Worm (Caenorhabditis elegans) whole organism, L1 larva: ENCODE measurements around the gene F44E2.10.

Experiments used
- C04F5.9 ChIP-seq: sonication (generic microtip); optimal IDR thresholded peaks from 2 replicates; lab custom pipeline; 2016; ENCODE audit warnings: missing genetic modification characterization, missing compliant biosample characterization
- C16A3.4 ChIP-seq: fragments of 150-350 bp; optimal IDR thresholded peaks from 2 replicates; lab custom pipeline; 2014; ENCODE audit warnings: missing biosample characterization, missing genetic modification characterization
- F16B12.6 ChIP-seq: fragments of 150-350 bp; optimal IDR thresholded peaks from 2 replicates; lab custom pipeline; 2014; ENCODE audit warnings: missing biosample characterization, missing genetic modification characterization
- aha-1 ChIP-seq: fragments of 150-350 bp; optimal IDR thresholded peaks from 2 replicates; lab custom pipeline; 2014; ENCODE audit warnings: missing biosample characterization, missing genetic modification characterization
- aly-2 ChIP-seq: fragments of 150-350 bp; optimal IDR thresholded peaks from 2 replicates; lab custom pipeline; 2014; ENCODE audit warnings: missing biosample characterization, missing genetic modification characterization
- ama-1 ChIP-seq: fragments of 150-350 bp; optimal IDR thresholded peaks from 2 replicates; lab custom pipeline; 2014
- ceh-63 ChIP-seq: fragments of 200-800 bp; sonication (Bioruptor generic); optimal IDR thresholded peaks from 2 replicates; lab custom pipeline; 2018; ENCODE audit warnings: mild to moderate bottlenecking, missing genetic modification characterization, missing compliant biosample characterization
- ceh-88 ChIP-seq: fragments of 200-800 bp; sonication (Bioruptor generic); IDR thresholded peaks from 2 replicates; pipeline ENCODE4 v1.3.6; 2022; ENCODE audit warnings: missing genetic modification characterization, missing compliant biosample characterization
- dpl-1 ChIP-seq, 3 experiments: fragments of 150-350 bp in 2 of 3; sonication (generic microtip) in 1 of 3; optimal IDR thresholded peaks; 2 replicates each; lab custom pipeline; 2014 to 2017; ENCODE audit warnings: missing biosample characterization in 3 of 3, missing genetic modification characterization in 3 of 3, missing genetic modification reagents in 3 of 3
- dsc-1 ChIP-seq: sonication (generic microtip); optimal IDR thresholded peaks from 2 replicates; lab custom pipeline; 2016; ENCODE audit warnings: mild to moderate bottlenecking, missing genetic modification characterization, missing compliant biosample characterization
- efl-1 ChIP-seq, 4 experiments: fragments of 150-350 bp; optimal IDR thresholded peaks in 3 of 4; peaks in 1 of 4; 1 replicate in 1 of 4; 2 replicates in 3 of 4; lab custom pipeline; 2014; ENCODE audit warnings: missing biosample characterization in 2 of 4, missing genetic modification characterization in 2 of 4, missing genetic modification reagents in 2 of 4
- efl-3 ChIP-seq: fragments of 200-800 bp; sonication (Bioruptor generic); optimal IDR thresholded peaks from 2 replicates; lab custom pipeline; 2018; ENCODE audit warnings: mild to moderate bottlenecking, missing genetic modification characterization, missing compliant biosample characterization
- elt-2 ChIP-seq: sonication (generic microtip); optimal IDR thresholded peaks from 2 replicates; lab custom pipeline; 2016; ENCODE audit warnings: missing genetic modification characterization, mild to moderate bottlenecking, inconsistent platforms, missing compliant biosample characterization, missing genetic modification reagents
- elt-3 ChIP-seq, 6 experiments: fragments of 150-350 bp in 1 of 6; sonication (generic microtip); optimal IDR thresholded peaks; 2 replicates each; lab custom pipeline; 2017 to 2018; ENCODE audit warnings: missing biosample characterization in 6 of 6, missing genetic modification characterization in 6 of 6, inconsistent platforms in 1 of 6
- ets-5 ChIP-seq: fragments of 200-800 bp; sonication (Bioruptor generic); IDR thresholded peaks from 2 replicates; pipeline ENCODE4 v1.3.6; 2022; ENCODE audit warnings: missing genetic modification characterization, missing compliant biosample characterization
- fkh-4 ChIP-seq: sonication (generic microtip); optimal IDR thresholded peaks from 2 replicates; lab custom pipeline; 2016; ENCODE audit warnings: missing compliant biosample characterization, missing genetic modification characterization, borderline replicate concordance
- fkh-8 ChIP-seq: sonication (generic microtip); optimal IDR thresholded peaks from 2 replicates; lab custom pipeline; 2016; ENCODE audit warnings: mild to moderate bottlenecking, missing genetic modification characterization, missing compliant biosample characterization
- fos-1 ChIP-seq: fragments of 150-350 bp; optimal IDR thresholded peaks from 2 replicates; lab custom pipeline; 2014; ENCODE audit warnings: missing biosample characterization, missing genetic modification characterization
- grh-1 ChIP-seq: fragments of 200-800 bp; sonication (Bioruptor generic); IDR thresholded peaks from 2 replicates; pipeline ENCODE4 v1.3.6; 2022; ENCODE audit warnings: missing genetic modification reagents, missing genetic modification characterization, missing compliant biosample characterization
- hpl-2 ChIP-seq: fragments of 150-350 bp; optimal IDR thresholded peaks from 2 replicates; lab custom pipeline; 2014; ENCODE audit warnings: missing biosample characterization, missing genetic modification reagents, missing genetic modification characterization
- jun-1 ChIP-seq: fragments of 150-350 bp; optimal IDR thresholded peaks from 2 replicates; lab custom pipeline; 2014; ENCODE audit warnings: missing biosample characterization, missing genetic modification reagents, missing genetic modification characterization
- lin-13 ChIP-seq: fragments of 150-350 bp; optimal IDR thresholded peaks from 2 replicates; lab custom pipeline; 2014; ENCODE audit warnings: missing biosample characterization, missing genetic modification reagents, missing genetic modification characterization
- lin-14 ChIP-seq: fragments of 200-800 bp; sonication (Bioruptor generic); optimal IDR thresholded peaks from 2 replicates; lab custom pipeline; 2018; ENCODE audit warnings: mild to moderate bottlenecking, missing genetic modification characterization, moderate library complexity, missing compliant biosample characterization
- lin-15B ChIP-seq: fragments of 150-350 bp; sonication (generic microtip); optimal IDR thresholded peaks from 3 replicates; lab custom pipeline; 2014; ENCODE audit warnings: missing biosample characterization, missing genetic modification characterization
- mab-9 ChIP-seq: fragments of 200-800 bp; sonication (Bioruptor generic); IDR thresholded peaks from 2 replicates; pipeline ENCODE4 v1.3.6; 2022; ENCODE audit warnings: missing genetic modification reagents, missing genetic modification characterization, missing compliant biosample characterization
- mef-2 ChIP-seq: fragments of 150-350 bp; optimal IDR thresholded peaks from 2 replicates; lab custom pipeline; 2014; ENCODE audit warnings: missing biosample characterization, missing genetic modification characterization
- mep-1 ChIP-seq: fragments of 150-350 bp; optimal IDR thresholded peaks from 2 replicates; lab custom pipeline; 2014; ENCODE audit warnings: missing biosample characterization, missing genetic modification characterization
- nhr-11 ChIP-seq: fragments of 150-350 bp; optimal IDR thresholded peaks from 2 replicates; lab custom pipeline; 2014; ENCODE audit warnings: missing biosample characterization, missing genetic modification characterization
- nhr-20 ChIP-seq: sonication (generic microtip); optimal IDR thresholded peaks from 2 replicates; lab custom pipeline; 2016; ENCODE audit warnings: mild to moderate bottlenecking, missing genetic modification characterization, missing compliant biosample characterization
- nhr-237 ChIP-seq: fragments of 150-350 bp; optimal IDR thresholded peaks from 2 replicates; lab custom pipeline; 2014; ENCODE audit warnings: missing biosample characterization, missing genetic modification characterization
- nhr-47 ChIP-seq: sonication (generic microtip); optimal IDR thresholded peaks from 2 replicates; lab custom pipeline; 2016; ENCODE audit warnings: mild to moderate bottlenecking, missing genetic modification characterization, moderate library complexity, missing compliant biosample characterization
- nhr-71 ChIP-seq: sonication (generic microtip); optimal IDR thresholded peaks from 2 replicates; lab custom pipeline; 2016; ENCODE audit warnings: mild to moderate bottlenecking, missing genetic modification characterization, moderate library complexity, missing compliant biosample characterization
- nhr-77 ChIP-seq: fragments of 150-350 bp; optimal IDR thresholded peaks from 2 replicates; lab custom pipeline; 2014; ENCODE audit warnings: missing biosample characterization, missing genetic modification characterization
- pag-3 ChIP-seq: sonication (generic microtip); optimal IDR thresholded peaks from 2 replicates; lab custom pipeline; 2017; ENCODE audit warnings: missing genetic modification characterization, mild to moderate bottlenecking, missing compliant biosample characterization, antibody characterized with exemption, borderline replicate concordance; ENCODE audit not compliant: insufficient read depth
- pax-3 ChIP-seq: fragments of 200-800 bp; sonication (Bioruptor generic); optimal IDR thresholded peaks from 2 replicates; lab custom pipeline; 2018; ENCODE audit warnings: mild to moderate bottlenecking, missing genetic modification characterization, moderate library complexity, missing compliant biosample characterization
- pqm-1 ChIP-seq: sonication (generic microtip); optimal IDR thresholded peaks from 3 replicates; lab custom pipeline; 2017; ENCODE audit warnings: missing biosample characterization, missing genetic modification characterization
- skn-1 ChIP-seq: fragments of 150-350 bp; optimal IDR thresholded peaks from 2 replicates; lab custom pipeline; 2014; ENCODE audit warnings: missing biosample characterization, missing genetic modification characterization
- sox-4 ChIP-seq: sonication (generic microtip); optimal IDR thresholded peaks from 2 replicates; lab custom pipeline; 2016; ENCODE audit warnings: missing genetic modification characterization, missing compliant biosample characterization
- sptf-1 ChIP-seq: fragments of 150-350 bp; optimal IDR thresholded peaks from 2 replicates; lab custom pipeline; 2014; ENCODE audit warnings: missing biosample characterization, missing genetic modification characterization
- sup-37 ChIP-seq: fragments of 200-800 bp; sonication (Bioruptor generic); optimal IDR thresholded peaks from 2 replicates; lab custom pipeline; 2018; ENCODE audit warnings: mild to moderate bottlenecking, missing genetic modification characterization, missing compliant biosample characterization
- swsn-7 ChIP-seq: sonication (generic microtip); optimal IDR thresholded peaks from 2 replicates; lab custom pipeline; 2016; ENCODE audit warnings: missing genetic modification characterization, missing compliant biosample characterization
- tbx-2 ChIP-seq: sonication (generic microtip); optimal IDR thresholded peaks from 2 replicates; lab custom pipeline; 2016; ENCODE audit warnings: missing genetic modification characterization, missing compliant biosample characterization
- unc-130 ChIP-seq: fragments of 150-350 bp; optimal IDR thresholded peaks from 2 replicates; lab custom pipeline; 2017; ENCODE audit warnings: missing biosample characterization, missing genetic modification characterization, inconsistent platforms
- unc-30 ChIP-seq: sonication (generic microtip); optimal IDR thresholded peaks from 2 replicates; lab custom pipeline; 2017; ENCODE audit warnings: missing biosample characterization, missing genetic modification characterization
- unc-62 ChIP-seq: fragments of 150-350 bp; optimal IDR thresholded peaks from 2 replicates; lab custom pipeline; 2014; ENCODE audit warnings: missing biosample characterization, missing genetic modification reagents, missing genetic modification characterization
- unc-86 ChIP-seq: sonication (generic microtip); optimal IDR thresholded peaks from 2 replicates; lab custom pipeline; 2016; ENCODE audit warnings: missing genetic modification characterization, missing compliant biosample characterization
- unc-98 ChIP-seq: fragments of 200-800 bp; sonication (Bioruptor generic); IDR thresholded peaks from 2 replicates; pipeline ENCODE4 v1.3.6; 2022; ENCODE audit warnings: missing genetic modification characterization, missing compliant biosample characterization
- vab-15 ChIP-seq: sonication (generic microtip); optimal IDR thresholded peaks from 2 replicates; lab custom pipeline; 2017; ENCODE audit warnings: missing genotype, mild to moderate bottlenecking, missing genetic modification characterization, missing compliant biosample characterization
- xbp-1 ChIP-seq: sonication (generic microtip); optimal IDR thresholded peaks from 2 replicates; lab custom pipeline; 2016; ENCODE audit warnings: missing genetic modification characterization, missing compliant biosample characterization
- zip-4 ChIP-seq: fragments of 200-800 bp; sonication (Bioruptor generic); optimal IDR thresholded peaks from 2 replicates; lab custom pipeline; 2018; ENCODE audit warnings: mild to moderate bottlenecking, missing genetic modification characterization, moderate library complexity, missing compliant biosample characterization
- ztf-11 ChIP-seq, 2 experiments: sonication (generic microtip); optimal IDR thresholded peaks; 2 replicates each; lab custom pipeline; 2016 to 2017; ENCODE audit warnings: missing genetic modification characterization in 2 of 2, missing biosample characterization in 1 of 2, missing compliant biosample characterization in 1 of 2
- ztf-4 ChIP-seq: fragments of 150-350 bp; optimal IDR thresholded peaks from 2 replicates; lab custom pipeline; 2014; ENCODE audit warnings: missing biosample characterization, missing genetic modification characterization

The F44E2.10 gene

DNA sequence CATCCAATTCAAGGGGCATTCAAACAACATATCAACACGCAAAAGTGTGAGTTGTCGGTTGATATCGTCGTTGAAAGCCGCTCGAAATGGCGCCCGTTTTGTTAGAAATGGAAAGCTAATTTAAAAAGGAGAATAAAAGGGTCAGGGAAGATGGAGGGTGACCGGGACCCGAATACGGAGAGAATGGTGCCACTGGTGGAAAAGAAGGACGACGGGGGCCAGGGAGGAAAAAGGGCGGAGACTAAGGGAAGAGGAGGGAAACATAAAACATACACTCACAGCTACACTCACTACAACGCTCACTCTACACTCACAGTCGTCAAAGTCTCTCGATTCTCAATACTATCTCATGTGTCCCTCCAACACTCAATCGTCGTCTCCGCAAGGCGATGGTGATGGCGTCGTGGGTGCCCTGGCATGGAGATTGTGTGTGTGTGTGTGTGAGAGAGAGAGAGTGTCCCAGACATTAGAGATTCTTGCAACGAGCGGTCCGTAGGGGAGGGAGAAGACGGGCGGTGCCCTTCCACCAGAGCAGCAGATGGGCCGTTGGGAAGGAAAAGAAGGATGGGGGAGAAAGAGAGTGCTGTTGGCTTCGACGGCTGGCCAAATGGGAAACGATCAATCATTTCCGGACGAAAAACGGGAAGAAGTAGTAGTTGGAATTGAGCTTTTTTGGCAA, 43.2 kb upstream of the F44E2.10 start (continued):
- TF ChIP-seq elt-3 (tag; optimal IDR thresholded peaks at IDR 0.05; lab: Kevin White, UChicago) (no peak), nhr-71 (tag; lab: Kevin White, UChicago) (peak; percentile 92), pqm-1 (tag; lab: Kevin White, UChicago) (no peak), ztf-11 (tag; optimal IDR thresholded peaks at IDR 0.05; lab: Kevin White, UChicago) (peak in 1 of 2 experiments; percentile 82), fos-1 (peak; percentile 72), unc-62 (GFP tag; lab: Kevin White, UChicago) (no peak), unc-30 (tag; lab: Kevin White, UChicago) (no peak), ztf-4 (tag; lab: Kevin White, UChicago) (peak; percentile 64), xbp-1 (tag; lab: Kevin White, UChicago) (peak; percentile 66), sup-37 (GFP tag; lab: Kevin White, UChicago) (no peak), unc-98 (no peak), ama-1 (lab: Kevin White, UChicago) (peak; percentile 71), ceh-63 (GFP tag; lab: Kevin White, UChicago) (no peak), efl-1 (optimal IDR thresholded peaks at IDR 0.05; lab: Kevin White, UChicago) (peak; percentile 75 to 76), efl-1 (GFP tag; optimal IDR thresholded peaks at IDR 0.05 in 1 of 2; lab: Kevin White, UChicago) (peak; percentile 25 to 94), nhr-11 (tag; lab: Kevin White, UChicago) (peak; percentile 42), sptf-1 (tag; lab: Kevin White, UChicago) (no peak), zip-4 (GFP tag; lab: Kevin White, UChicago) (no peak), mep-1 (tag; lab: Kevin White, UChicago) (peak; percentile 57), lin-14 (GFP tag; lab: Kevin White, UChicago) (peak; percentile 97), F16B12.6 (tag; lab: Kevin White, UChicago) (peak; percentile 21), unc-86 (tag; lab: Kevin White, UChicago) (peak; percentile 88), aha-1 (tag; lab: Kevin White, UChicago) (no peak), grh-1 (no peak), mef-2 (tag; lab: Kevin White, UChicago) (peak; percentile 72), swsn-7 (tag; lab: Kevin White, UChicago) (peak; percentile 88), lin-13 (GFP tag; lab: Kevin White, UChicago) (no peak), pag-3 (tag; lab: Kevin White, UChicago) (no peak), dpl-1 (GFP tag; optimal IDR thresholded peaks at IDR 0.05; lab: Kevin White, UChicago) (peak; percentile 43 to 53 (median 51)), jun-1 (tag; lab: Kevin White, UChicago) (peak; percentile 66), mab-9 (GFP tag; lab: Robert Waterston, UW) (peak; percentile 32; the same call in 1 of the 2 replicates), efl-3 (GFP tag; lab: Kevin White, UChicago) (no peak), unc-130 (tag; lab: Kevin White, UChicago) (no peak), aly-2 (tag; lab: Kevin White, UChicago) (peak; percentile 28), fkh-4 (no peak), lin-15B (tag; lab: Kevin White, UChicago) (no peak), elt-2 (tag; lab: Kevin White, UChicago) (no peak), skn-1 (tag; lab: Kevin White, UChicago) (no peak), nhr-237 (tag; lab: Kevin White, UChicago) (no peak), nhr-77 (tag; lab: Kevin White, UChicago) (no peak), C04F5.9 (tag; lab: Kevin White, UChicago) (peak; percentile 59), fkh-8 (peak; percentile 81), tbx-2 (tag; lab: Kevin White, UChicago) (peak; percentile 84), vab-15 (no peak), nhr-20 (tag; lab: Kevin White, UChicago) (peak; percentile 79), hpl-2 (GFP tag; lab: Kevin White, UChicago) (no peak), nhr-47 (tag; lab: Kevin White, UChicago) (peak; percentile 85), pax-3 (tag; lab: Kevin White, UChicago) (no peak), C16A3.4 (tag; lab: Kevin White, UChicago) (peak; percentile 74), ets-5 (GFP tag; lab: Robert Waterston, UW) (no peak), sox-4 (tag; lab: Kevin White, UChicago) (peak; percentile 13), ceh-88 (GFP tag; lab: Robert Waterston, UW) (no peak), dsc-1 (peak; percentile 68)
